Fruit fly (Drosophila melanogaster) whole organism, adult: ENCODE data around the gene CG15646.
A peak's percentile ranks its signal among the peaks of the same experiment; 100 is the strongest.

ENCODE experiments used
- CG11617 ChIP-seq: fragments of 200-800 bp; sonication (Bioruptor generic); optimal IDR thresholded peaks from 2 replicates; lab custom pipeline; 2017; ENCODE audit warnings: mild to moderate bottlenecking, missing biosample characterization, missing genetic modification reagents, missing genetic modification characterization
- CG12768 ChIP-seq: fragments of 200-800 bp; sonication (Bioruptor generic); optimal IDR thresholded peaks from 2 replicates; lab custom pipeline; 2017; ENCODE audit warnings: missing biosample characterization, missing genetic modification characterization, mild to moderate bottlenecking, moderate library complexity, missing genetic modification reagents
- CG14711 ChIP-seq: fragments of 200-800 bp; sonication (Bioruptor generic); optimal IDR thresholded peaks from 2 replicates; lab custom pipeline; 2018; ENCODE audit warnings: missing biosample characterization, mild to moderate bottlenecking, missing genetic modification characterization, moderate library complexity
- CG1620 ChIP-seq: fragments of 200-800 bp; sonication (Bioruptor generic); optimal IDR thresholded peaks from 2 replicates; lab custom pipeline; 2016; ENCODE audit warnings: missing biosample characterization, missing genetic modification characterization
- CG33017 ChIP-seq: fragments of 200-800 bp; sonication (Bioruptor generic); optimal IDR thresholded peaks from 2 replicates; lab custom pipeline; 2018; ENCODE audit warnings: missing biosample characterization, mild to moderate bottlenecking, missing genetic modification characterization, moderate library complexity
- CG5204 ChIP-seq: fragments of 200-800 bp; sonication (Bioruptor generic); optimal IDR thresholded peaks from 2 replicates; lab custom pipeline; 2016; ENCODE audit warnings: missing biosample characterization, missing genetic modification characterization
- CG7045 ChIP-seq: fragments of 200-800 bp; sonication (Bioruptor generic); optimal IDR thresholded peaks from 2 replicates; lab custom pipeline; 2017; ENCODE audit warnings: missing biosample characterization, mild to moderate bottlenecking, missing genetic modification characterization
- CG7101 ChIP-seq: fragments of 200-800 bp; sonication (Bioruptor generic); optimal IDR thresholded peaks from 2 replicates; lab custom pipeline; 2018; ENCODE audit warnings: missing biosample characterization, mild to moderate bottlenecking, missing genetic modification characterization, moderate library complexity
- Clk ChIP-seq: fragments of 200-800 bp; sonication (Bioruptor generic); optimal IDR thresholded peaks from 2 replicates; lab custom pipeline; 2017; ENCODE audit warnings: missing biosample characterization, missing genetic modification characterization
- Crg-1 ChIP-seq: fragments of 200-800 bp; sonication (Bioruptor generic); optimal IDR thresholded peaks from 2 replicates; lab custom pipeline; 2016; ENCODE audit warnings: missing biosample characterization, missing genetic modification characterization
- Hr96 ChIP-seq: fragments of 200-800 bp; sonication (Bioruptor generic); optimal IDR thresholded peaks from 2 replicates; lab custom pipeline; 2016; ENCODE audit warnings: missing biosample characterization, missing genetic modification characterization
- Mnt ChIP-seq: fragments of 200-800 bp; sonication (Bioruptor generic); optimal IDR thresholded peaks from 2 replicates; lab custom pipeline; 2016; ENCODE audit warnings: missing biosample characterization, mild to moderate bottlenecking, missing genetic modification characterization
- bab1 ChIP-seq: fragments of 200-800 bp; sonication (Bioruptor generic); optimal IDR thresholded peaks from 3 replicates; lab custom pipeline; 2019; ENCODE audit warnings: missing biosample characterization, mild to moderate bottlenecking, missing genetic modification characterization, moderate library complexity
- cic ChIP-seq: fragments of 200-800 bp; sonication (Bioruptor generic); optimal IDR thresholded peaks from 2 replicates; lab custom pipeline; 2017; ENCODE audit warnings: missing biosample characterization, mild to moderate bottlenecking, missing genetic modification characterization, moderate library complexity
- cnc ChIP-seq, 2 experiments: fragments of >200 bp; optimal IDR thresholded peaks; 2 replicates each; lab custom pipeline; 2017
- kay ChIP-seq: fragments of 200-800 bp; sonication (Bioruptor generic); peaks from one replicate; lab custom pipeline; 2016; ENCODE audit warnings: missing biosample characterization, missing genetic modification characterization, borderline replicate concordance
- ovo ChIP-seq: fragments of 200-800 bp; sonication (Bioruptor generic); optimal IDR thresholded peaks from 2 replicates; lab custom pipeline; 2016; ENCODE audit warnings: missing biosample characterization, missing genetic modification characterization
- pad ChIP-seq: fragments of 200-800 bp; sonication (Bioruptor generic); optimal IDR thresholded peaks from 3 replicates; lab custom pipeline; 2017; ENCODE audit warnings: missing biosample characterization, missing genetic modification characterization, mild to moderate bottlenecking, moderate library complexity, missing genetic modification reagents
- tj ChIP-seq: fragments of 200-800 bp; sonication (Bioruptor generic); optimal IDR thresholded peaks from 3 replicates; lab custom pipeline; 2017; ENCODE audit warnings: missing biosample characterization, mild to moderate bottlenecking, missing genetic modification characterization, moderate library complexity
- toe ChIP-seq: fragments of 200-800 bp; sonication (Bioruptor generic); optimal IDR thresholded peaks from 2 replicates; lab custom pipeline; 2016; ENCODE audit warnings: missing biosample characterization, missing genetic modification characterization

The CG15646 gene

DNA sequence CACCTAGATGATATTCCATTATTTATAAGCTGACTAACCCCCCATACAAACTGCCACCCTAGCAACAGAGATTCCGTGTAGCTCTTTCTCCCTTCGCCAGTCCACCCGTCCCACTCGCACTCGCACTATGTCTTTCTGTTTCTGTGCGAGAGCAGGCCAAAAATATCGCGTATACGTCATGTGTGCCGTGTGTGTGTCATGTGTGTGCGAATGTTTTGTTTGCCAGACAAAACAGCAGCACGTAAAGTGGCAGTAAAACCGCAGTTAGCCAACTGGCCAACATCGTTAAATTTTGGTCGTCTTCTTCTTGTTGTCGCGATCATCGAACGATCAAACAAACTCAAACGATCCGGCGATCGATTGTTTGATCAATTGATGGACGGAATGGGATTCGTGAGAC is 39.4 kb downstream of the CG15646 start:
- TF ChIP-seq Clk (GFP tag; lab: Kevin White, UChicago) (no peak), ovo (GFP tag; lab: Kevin White, UChicago) (no peak), CG7045 (GFP tag; lab: Kevin White, UChicago) (no peak), bab1 (GFP tag; lab: Kevin White, UChicago) (no peak), tj (GFP tag; lab: Kevin White, UChicago) (no peak), Hr96 (no peak), CG1620 (GFP tag; lab: Kevin White, UChicago) (no peak), CG7101 (tag; lab: Kevin White, UChicago) (no peak), Crg-1 (GFP tag; lab: Kevin White, UChicago) (no peak), cnc (optimal IDR thresholded peaks at IDR 0.05; lab: Kevin White, UChicago) (no peak), CG33017 (tag; lab: Kevin White, UChicago) (no peak), CG12768 (GFP tag; lab: Kevin White, UChicago) (no peak), toe (GFP tag; lab: Kevin White, UChicago) (no peak), CG5204 (GFP tag; lab: Kevin White, UChicago) (no peak), CG14711 (tag; lab: Kevin White, UChicago) (no peak), pad (GFP tag; lab: Kevin White, UChicago) (no peak), CG11617 (no peak)

DNA sequence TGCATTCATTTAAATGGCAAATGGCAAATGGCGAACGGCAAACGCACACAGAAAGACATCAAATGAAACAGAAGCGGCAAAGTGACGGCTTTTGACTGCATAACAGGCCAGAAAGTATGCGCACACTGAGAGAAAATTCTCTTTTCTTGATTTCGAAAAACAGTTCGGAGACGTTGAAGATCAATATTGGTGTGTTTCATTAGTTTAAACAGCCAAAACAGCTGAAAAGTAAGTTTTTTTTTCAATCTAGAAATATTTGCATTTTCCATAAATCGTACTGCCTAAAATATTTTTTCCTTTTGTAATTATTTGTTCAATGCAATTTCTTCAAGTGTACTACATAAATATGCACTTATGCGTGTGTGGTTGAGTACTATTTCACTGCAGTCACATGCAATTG is 40.0 kb downstream of the CG15646 start:
- TF ChIP-seq CG14711 (tag; lab: Kevin White, UChicago) (no peak), ovo (GFP tag; lab: Kevin White, UChicago) (no peak), pad (GFP tag; lab: Kevin White, UChicago) (no peak), bab1 (GFP tag; lab: Kevin White, UChicago) (no peak), CG12768 (GFP tag; lab: Kevin White, UChicago) (no peak), cic (GFP tag; lab: Kevin White, UChicago) (no peak), Clk (GFP tag; lab: Kevin White, UChicago) (no peak), cnc (optimal IDR thresholded peaks at IDR 0.05; lab: Kevin White, UChicago) (no peak), tj (GFP tag; lab: Kevin White, UChicago) (no peak), CG5204 (GFP tag; lab: Kevin White, UChicago) (no peak), CG11617 (no peak), CG7045 (GFP tag; lab: Kevin White, UChicago) (no peak), Crg-1 (GFP tag; lab: Kevin White, UChicago) (no peak), CG7101 (tag; lab: Kevin White, UChicago) (no peak), Hr96 (no peak), Mnt (GFP tag; lab: Kevin White, UChicago) (no peak), kay (GFP tag; lab: Kevin White, UChicago) (no peak), CG33017 (tag; lab: Kevin White, UChicago) (no peak)

DNA sequence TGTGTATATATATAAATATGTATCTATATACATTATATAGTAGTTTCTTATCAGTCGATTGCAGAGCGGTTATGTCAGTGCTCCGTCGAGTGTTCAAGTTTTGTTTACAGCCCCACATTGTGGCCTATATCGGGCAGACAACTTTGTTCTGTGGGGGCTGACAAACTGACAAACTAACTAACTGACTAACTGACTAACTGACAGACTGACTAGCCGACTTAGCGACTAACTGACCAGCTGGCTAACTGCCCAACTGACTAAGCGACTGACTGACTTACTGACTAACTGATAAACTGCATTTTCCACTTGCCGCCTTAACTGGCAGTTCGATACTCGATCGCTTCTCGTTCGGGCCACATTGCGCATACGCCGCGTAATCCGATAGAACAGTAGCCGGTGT is 40.9 kb downstream of the CG15646 start:
- TF ChIP-seq tj (GFP tag; lab: Kevin White, UChicago) (no peak), cic (GFP tag; lab: Kevin White, UChicago) (no peak), Crg-1 (GFP tag; lab: Kevin White, UChicago) (no peak), Clk (GFP tag; lab: Kevin White, UChicago) (no peak), bab1 (GFP tag; lab: Kevin White, UChicago) (no peak), CG7045 (GFP tag; lab: Kevin White, UChicago) (no peak), CG11617 (no peak), CG5204 (GFP tag; lab: Kevin White, UChicago) (no peak), Hr96 (no peak), kay (GFP tag; lab: Kevin White, UChicago) (no peak), CG33017 (tag; lab: Kevin White, UChicago) (no peak), CG12768 (GFP tag; lab: Kevin White, UChicago) (no peak), Mnt (GFP tag; lab: Kevin White, UChicago) (no peak), pad (GFP tag; lab: Kevin White, UChicago) (no peak), ovo (GFP tag; lab: Kevin White, UChicago) (no peak), toe (GFP tag; lab: Kevin White, UChicago) (no peak), CG14711 (tag; lab: Kevin White, UChicago) (no peak), cnc (optimal IDR thresholded peaks at IDR 0.05; lab: Kevin White, UChicago) (no peak)

DNA sequence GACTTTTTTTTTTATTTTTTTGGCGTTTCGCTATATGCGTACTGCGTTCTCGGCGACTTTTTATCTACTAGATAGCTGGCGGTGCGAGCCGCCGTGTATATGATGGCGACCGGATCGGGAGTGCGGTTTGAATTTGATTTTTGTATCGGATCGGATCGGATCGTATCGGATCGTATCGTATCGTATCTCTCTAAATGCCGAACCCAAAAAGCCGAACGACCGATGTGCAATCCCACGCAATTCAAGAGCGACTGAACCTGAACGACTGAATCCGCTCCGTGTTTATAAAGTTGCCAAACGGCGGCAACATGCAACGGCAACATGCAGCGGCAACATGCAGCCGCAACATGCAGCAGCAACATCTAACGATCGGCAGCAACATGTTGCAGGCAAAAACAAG is 44.5 kb downstream of the CG15646 start:
- TF ChIP-seq bab1 (GFP tag; lab: Kevin White, UChicago) = peak; percentile 42
- TF ChIP-seq Crg-1 (GFP tag; lab: Kevin White, UChicago) = peak; percentile 14
- no peak for TF ChIP-seq cnc (optimal IDR thresholded peaks at IDR 0.05; lab: Kevin White, UChicago)
- TF ChIP-seq Hr96 = peak; percentile 8
- no peak for TF ChIP-seq CG1620 (GFP tag; lab: Kevin White, UChicago)
- peak; percentile 30 for TF ChIP-seq tj (GFP tag; lab: Kevin White, UChicago)

DNA sequence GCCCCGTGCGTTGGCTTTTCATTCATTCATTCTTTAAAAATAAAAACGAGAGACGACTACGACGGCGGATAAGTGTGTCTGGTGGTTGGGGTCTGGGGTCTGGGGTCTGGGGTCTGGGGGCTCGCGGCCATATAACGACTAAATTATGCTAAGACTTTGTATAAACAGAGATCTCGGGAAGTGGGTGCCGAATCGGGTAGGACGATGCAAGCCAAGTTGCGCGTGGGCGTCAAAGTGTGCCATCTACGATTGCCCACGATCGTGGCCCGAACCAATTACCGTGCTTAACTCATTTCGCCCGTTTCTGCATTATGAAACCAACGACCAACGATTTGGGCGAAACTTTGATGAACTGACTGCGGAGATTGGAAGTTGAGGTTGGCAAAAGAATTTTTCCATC is 47.0 kb downstream of the CG15646 start:
- TF ChIP-seq CG33017 (tag; lab: Kevin White, UChicago) (no peak), cnc (optimal IDR thresholded peaks at IDR 0.05; lab: Kevin White, UChicago) (no peak), CG5204 (GFP tag; lab: Kevin White, UChicago) (no peak), tj (GFP tag; lab: Kevin White, UChicago) (no peak), CG7101 (tag; lab: Kevin White, UChicago) (no peak), CG11617 (no peak), Mnt (GFP tag; lab: Kevin White, UChicago) (no peak), CG14711 (tag; lab: Kevin White, UChicago) (no peak), toe (GFP tag; lab: Kevin White, UChicago) (no peak), Clk (GFP tag; lab: Kevin White, UChicago) (no peak), bab1 (GFP tag; lab: Kevin White, UChicago) (no peak)

DNA sequence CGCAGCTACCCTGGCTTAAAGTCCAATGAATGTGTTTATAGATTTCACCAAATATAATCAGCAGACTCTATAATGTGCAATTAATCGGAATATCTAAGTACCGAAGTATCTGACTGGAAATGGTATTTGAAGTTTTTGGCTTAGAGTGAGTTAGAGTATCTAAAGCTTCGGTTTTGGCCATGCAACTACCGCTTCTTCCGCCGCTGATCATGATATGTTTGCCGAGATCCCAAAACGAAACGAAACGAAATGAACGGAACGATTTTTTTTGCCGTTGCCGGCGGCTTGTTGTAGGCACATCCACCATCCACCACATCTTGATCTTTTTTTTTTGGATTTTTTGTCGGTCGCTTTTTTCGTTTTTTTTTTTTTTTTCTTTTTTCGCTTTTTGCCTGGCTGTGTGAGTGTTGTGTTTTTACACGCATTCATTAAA is 47.8 kb downstream of the CG15646 start:
- no peak for TF ChIP-seq Mnt (GFP tag; lab: Kevin White, UChicago)
- no peak for TF ChIP-seq CG7045 (GFP tag; lab: Kevin White, UChicago)
- TF ChIP-seq toe (GFP tag; lab: Kevin White, UChicago) = no peak
- TF ChIP-seq tj (GFP tag; lab: Kevin White, UChicago) = no peak
- TF ChIP-seq CG33017 (tag; lab: Kevin White, UChicago) = no peak
- no peak for TF ChIP-seq CG7101 (tag; lab: Kevin White, UChicago)
- TF ChIP-seq Clk (GFP tag; lab: Kevin White, UChicago) = no peak
- TF ChIP-seq CG12768 (GFP tag; lab: Kevin White, UChicago) = no peak
- no peak for TF ChIP-seq CG5204 (GFP tag; lab: Kevin White, UChicago)
- no peak for TF ChIP-seq CG1620 (GFP tag; lab: Kevin White, UChicago)
- TF ChIP-seq bab1 (GFP tag; lab: Kevin White, UChicago) = no peak
- no peak for TF ChIP-seq kay (GFP tag; lab: Kevin White, UChicago)
- no peak for TF ChIP-seq Crg-1 (GFP tag; lab: Kevin White, UChicago)
